Worm (Caenorhabditis elegans) whole organism, early embryonic: Measurements from ENCODE around the gene F26C11.3.

Source experiments
- B0310.2 ChIP-seq: sonication (generic microtip); optimal IDR thresholded peaks from 2 replicates; lab custom pipeline; 2016; ENCODE audit warnings: mild to moderate bottlenecking, missing genetic modification characterization, missing compliant biosample characterization
- F13C5.2 ChIP-seq: sonication (generic microtip); optimal IDR thresholded peaks from 2 replicates; lab custom pipeline; 2017; ENCODE audit warnings: mild to moderate bottlenecking, missing genetic modification characterization, inconsistent platforms, missing compliant biosample characterization
- aly-1 ChIP-seq: sonication (generic microtip); optimal IDR thresholded peaks from 2 replicates; lab custom pipeline; 2016; ENCODE audit warnings: missing genetic modification characterization, missing compliant biosample characterization
- ama-1 ChIP-seq: fragments of 150-350 bp; optimal IDR thresholded peaks from 2 replicates; lab custom pipeline; 2014
- ceh-13 ChIP-seq: fragments of 200-800 bp; sonication (Bioruptor generic); optimal IDR thresholded peaks from 2 replicates; lab custom pipeline; 2018; ENCODE audit warnings: mild to moderate bottlenecking, missing genetic modification characterization, missing compliant biosample characterization
- ceh-36 ChIP-seq: sonication (generic microtip); optimal IDR thresholded peaks from 2 replicates; lab custom pipeline; 2016; ENCODE audit warnings: missing genetic modification characterization, inconsistent platforms, missing compliant biosample characterization
- ets-7 ChIP-seq: sonication (generic microtip); optimal IDR thresholded peaks from 2 replicates; lab custom pipeline; 2016; ENCODE audit warnings: missing genotype, missing genetic modification characterization, missing compliant biosample characterization
- flt-1 ChIP-seq: fragments of 200-800 bp; sonication (Bioruptor generic); IDR thresholded peaks from 2 replicates; pipeline ENCODE4 v1.3.6; 2022; ENCODE audit warnings: missing genetic modification characterization, missing compliant biosample characterization
- hnd-1 ChIP-seq: sonication (generic microtip); optimal IDR thresholded peaks from 2 replicates; lab custom pipeline; 2016; ENCODE audit warnings: missing genetic modification characterization, missing compliant biosample characterization
- pes-1 ChIP-seq: fragments of 200-800 bp; sonication (Bioruptor generic); IDR thresholded peaks from 2 replicates; pipeline ENCODE4 v1.3.6; 2022; ENCODE audit warnings: missing genetic modification reagents, missing genetic modification characterization, missing compliant biosample characterization
- scrt-1 ChIP-seq: fragments of 200-800 bp; sonication (Bioruptor generic); IDR thresholded peaks from 2 replicates; pipeline ENCODE4 v1.3.6; 2022; ENCODE audit warnings: missing genetic modification characterization, missing compliant biosample characterization
- sea-1 ChIP-seq: fragments of 200-800 bp; sonication (Bioruptor generic); conservative IDR thresholded peaks from 2 replicates; pipeline ENCODE4 v1.3.6; 2022; ENCODE audit warnings: missing genetic modification characterization, missing compliant biosample characterization
- tbx-11 ChIP-seq: fragments of 200-800 bp; sonication (Bioruptor generic); IDR thresholded peaks from 2 replicates; pipeline ENCODE4 v1.3.6; 2022; ENCODE audit warnings: missing genetic modification characterization, missing compliant biosample characterization
- tbx-37 ChIP-seq: fragments of 200-800 bp; sonication (Bioruptor generic); conservative IDR thresholded peaks from 2 replicates; pipeline ENCODE4 v1.3.6; 2022; ENCODE audit warnings: missing genetic modification reagents, missing genetic modification characterization, missing compliant biosample characterization

DNA sequence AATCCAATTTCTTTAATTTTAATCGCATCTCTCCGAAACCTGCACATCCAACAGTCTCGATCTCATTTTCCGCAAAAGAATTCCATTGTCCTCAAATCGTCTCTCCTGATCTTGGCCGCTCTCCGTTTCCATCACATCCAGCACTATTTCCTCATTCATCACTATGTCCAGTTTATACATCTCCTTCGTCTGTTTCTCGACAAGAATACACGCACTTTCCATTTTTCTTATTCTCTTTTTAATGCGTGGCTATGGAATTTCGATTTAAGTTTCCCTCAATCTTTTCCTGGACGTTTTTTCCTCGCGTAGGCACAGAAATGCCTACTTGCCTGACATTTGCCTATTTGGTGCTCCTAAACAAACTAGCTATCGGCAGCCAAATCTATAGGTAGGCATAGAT is 35.1 kb downstream of the F26C11.3 start:
- no peak for TF ChIP-seq hnd-1 (tag; lab: Kevin White, UChicago)
- TF ChIP-seq ceh-36 (tag; lab: Kevin White, UChicago) = no peak
- TF ChIP-seq scrt-1 (GFP tag; lab: Robert Waterston, UW) = no peak
- no peak for TF ChIP-seq aly-1 (tag; lab: Kevin White, UChicago)
- no peak for TF ChIP-seq ama-1
- no peak for TF ChIP-seq flt-1 (GFP tag; lab: Robert Waterston, UW)
- TF ChIP-seq tbx-11 (GFP tag; lab: Robert Waterston, UW) = no peak
- TF ChIP-seq sea-1 (GFP tag; lab: Robert Waterston, UW) = no peak
- no peak for TF ChIP-seq ceh-13 (GFP tag; lab: Kevin White, UChicago)
- TF ChIP-seq pes-1 (GFP tag; lab: Robert Waterston, UW) = no peak
- no peak for TF ChIP-seq tbx-37 (GFP tag; lab: Robert Waterston, UW)
- no peak for TF ChIP-seq ets-7
- no peak for TF ChIP-seq F13C5.2 (tag; lab: Kevin White, UChicago)
- TF ChIP-seq B0310.2 (tag; lab: Kevin White, UChicago) = no peak
